Fruit fly (Drosophila melanogaster) whole organism: ENCODE measurements around the gene Irk1.

Source experiments
- CG8478 ChIP-seq: fragments of >200 bp; optimal IDR thresholded peaks from 2 replicates; lab custom pipeline; 2018; ENCODE audit warnings: inconsistent platforms
- Dll ChIP-seq: fragments of >200 bp; optimal IDR thresholded peaks from 2 replicates; lab custom pipeline; 2017
- EcR ChIP-seq, 2 experiments: fragments of >200 bp; optimal IDR thresholded peaks; 2 replicates each; lab custom pipeline; 2017; ENCODE audit warnings: missing biosample characterization in 2 of 2, missing genetic modification characterization in 2 of 2, missing genetic modification reagents in 2 of 2
- pan ChIP-seq: fragments of >200 bp; optimal IDR thresholded peaks from 2 replicates; lab custom pipeline; 2017
- psq ChIP-seq: fragments of >200 bp; optimal IDR thresholded peaks from 2 replicates; lab custom pipeline; 2017
- usp ChIP-seq: fragments of >200 bp; optimal IDR thresholded peaks from 2 replicates; lab custom pipeline; 2017; ENCODE audit warnings: missing biosample characterization, missing genetic modification characterization, mixed read lengths

DNA sequence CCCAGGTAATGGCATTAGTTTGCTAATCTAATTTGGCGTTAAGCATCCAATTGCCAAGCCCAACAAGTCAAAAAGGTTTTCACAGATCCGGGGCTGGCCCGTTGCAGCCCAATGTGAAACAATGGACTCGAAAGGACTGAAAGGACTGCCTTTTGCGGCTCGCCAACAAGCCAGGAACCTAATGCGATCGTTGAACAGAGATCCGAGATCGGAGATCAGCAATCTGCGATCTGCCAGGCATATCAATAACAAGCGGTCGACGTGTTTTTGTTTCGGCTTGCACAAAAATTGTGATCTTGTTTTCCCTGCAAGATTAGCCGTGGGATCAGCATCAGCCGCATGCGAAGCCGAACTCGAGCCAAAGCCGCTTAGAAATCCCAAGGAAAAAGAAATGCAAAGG lies 38.5 kb upstream of the Irk1 start:
- TF ChIP-seq EcR (GFP tag; optimal IDR thresholded peaks at IDR 0.05; lab: Kevin White, UChicago) (no peak), usp (GFP tag; lab: Kevin White, UChicago) (no peak), pan (lab: Kevin White, UChicago) (no peak), Dll (no peak), CG8478 (lab: Kevin White, UChicago) (no peak), psq (lab: Kevin White, UChicago) (no peak)
